Worm (Caenorhabditis elegans): ENCODE measurements around the gene skr-13.
A peak's percentile ranks its signal among the peaks of the same experiment; 100 is the strongest.
"Not testable (repeated sequence)": the region's sequence is repeated elsewhere in the genome, so short reads cannot be mapped to it uniquely, and the experiment has no call there.

Gene skr-13

ce11 chrIV:17171732-17172131, 9.3 kb upstream of the skr-13 start (continued):
- peak in 1 of 2 experiments; percentile 64 for TF ChIP-seq unc-62 (GFP tag; optimal IDR thresholded peaks at IDR 0.05 in 1 of 2)
- TF ChIP-seq unc-62 (tag; optimal IDR thresholded peaks at IDR 0.05) = no peak
- peak; percentile 66; the same call in 1 of the 2 replicates for TF ChIP-seq dmd-6 (GFP tag; IDR thresholded peaks at IDR 0.05)
- TF ChIP-seq mdl-1 (tag; optimal IDR thresholded peaks at IDR 0.05) = peak in 1 of 2 experiments; percentile 56
- no peak for TF ChIP-seq spr-1 (tag; optimal IDR thresholded peaks at IDR 0.05)
- TF ChIP-seq skn-1 (tag; optimal IDR thresholded peaks at IDR 0.05) = no peak
- TF ChIP-seq egl-43 (GFP tag; IDR thresholded peaks at IDR 0.05) = no peak
- no peak for TF ChIP-seq lin-15B (tag; optimal IDR thresholded peaks at IDR 0.05)
- no peak for TF ChIP-seq ces-1 (GFP tag; optimal IDR thresholded peaks at IDR 0.05)
- TF ChIP-seq mxl-2 (GFP tag; conservative IDR thresholded peaks at IDR 0.05) = no peak
- TF ChIP-seq F37D6.2 (tag; optimal IDR thresholded peaks at IDR 0.05) = no peak
- TF ChIP-seq ceh-44 (GFP tag; IDR thresholded peaks at IDR 0.05) = no peak
- no peak for TF ChIP-seq daf-16 (GFP tag; optimal IDR thresholded peaks at IDR 0.05)
- TF ChIP-seq daf-16 (tag; optimal IDR thresholded peaks at IDR 0.05) = peak; percentile 99
- no peak for TF ChIP-seq Y75B8A.6 (GFP tag; IDR thresholded peaks at IDR 0.05)
- TF ChIP-seq lin-29 (GFP tag; IDR thresholded peaks at IDR 0.05) = no peak
- TF ChIP-seq pqm-1 (tag; optimal IDR thresholded peaks at IDR 0.05) = peak; percentile 98
- no peak for TF ChIP-seq lin-38 (GFP tag; IDR thresholded peaks at IDR 0.05)

ce11 chrIV:17166974-17167373, 4.6 kb upstream of the skr-13 start, which contains the start of gene skr-12:
Gene skr-12, plus strand, starts transcription at chrIV:17167274.
- no peak for TF ChIP-seq nhr-41 (GFP tag; IDR thresholded peaks at IDR 0.05)
- TF ChIP-seq duxl-1 (tag; optimal IDR thresholded peaks at IDR 0.05; ENCODE audit: poor library complexity) = no peak
- TF ChIP-seq F26F4.8 (GFP tag; conservative IDR thresholded peaks at IDR 0.05) = no peak
- TF ChIP-seq pha-4 (GFP tag; IDR thresholded peaks at IDR 0.05) = no peak
- TF ChIP-seq pha-4 (tag; optimal IDR thresholded peaks at IDR 0.05) = no peak
- no peak for TF ChIP-seq tra-1 (GFP tag; IDR thresholded peaks at IDR 0.05)
- no peak for TF ChIP-seq ztf-11 (tag; optimal IDR thresholded peaks at IDR 0.05)
- TF ChIP-seq aha-1 (tag) = no peak
- TF ChIP-seq cey-2 (tag; optimal IDR thresholded peaks at IDR 0.05; ENCODE audit: borderline replicate concordance, insufficient read depth) = no peak
- TF ChIP-seq aly-2 (tag; optimal IDR thresholded peaks at IDR 0.05) = no peak
- no peak for TF ChIP-seq rbr-2 (tag; optimal IDR thresholded peaks at IDR 0.05)
- no peak for TF ChIP-seq nhr-48 (tag; optimal IDR thresholded peaks at IDR 0.05)
- TF ChIP-seq madf-5 (GFP tag; IDR thresholded peaks at IDR 0.05) = no peak

ce11 chrIV:17165734-17166133, 3.3 kb upstream of the skr-13 start, which contains the start of gene skr-8:
Gene skr-8, minus strand, starts transcription at chrIV:17165834.
- TF ChIP-seq nhr-237 (tag; optimal IDR thresholded peaks at IDR 0.05); dmd-8 (GFP tag; IDR thresholded peaks at IDR 0.05); ceh-44 (GFP tag; IDR thresholded peaks at IDR 0.05): not testable (repeated sequence)

- not testable (repeated sequence) for TF ChIP-seq snpc-1.2 (GFP tag; IDR thresholded peaks at IDR 0.05); rbr-2 (tag; optimal IDR thresholded peaks at IDR 0.05); ces-1 (GFP tag; optimal IDR thresholded peaks at IDR 0.05)
Measured at ce11 chrIV:17163273-17163672, 858 bp upstream of the skr-13 start, which contains the start of gene skr-9. Gene skr-9, plus strand, starts transcription at chrIV:17163573.

- 0 out of 2 replicates have a peak, but pooled peaks have one; percentile 51 for TF ChIP-seq snpc-1.2 (GFP tag; IDR thresholded peaks at IDR 0.05)
Measured at ce11 chrIV:17155625-17156024, 6.8 kb downstream of the skr-13 start.
